Worm (Caenorhabditis elegans): ENCODE results near the gene col-96.

- TF ChIP-seq med-1 (GFP tag; optimal IDR thresholded peaks at IDR 0.05; ENCODE audit: insufficient read depth) = no peak
- no peak for TF ChIP-seq flt-1 (GFP tag; IDR thresholded peaks at IDR 0.05)
- TF ChIP-seq ztf-23 (GFP tag; IDR thresholded peaks at IDR 0.05) = no peak
- TF ChIP-seq klf-2 (GFP tag; conservative IDR thresholded peaks at IDR 0.05) = no peak
- TF ChIP-seq ref-1 (GFP tag; conservative IDR thresholded peaks at IDR 0.05) = no peak
- no peak for TF ChIP-seq ztf-29 (GFP tag; IDR thresholded peaks at IDR 0.05)
- TF ChIP-seq tab-1 (GFP tag; IDR thresholded peaks at IDR 0.05) = no peak
- TF ChIP-seq T22C8.4 (GFP tag; IDR thresholded peaks at IDR 0.05) = no peak
- no peak for TF ChIP-seq cog-1 (tag; optimal IDR thresholded peaks at IDR 0.05)
Measured at ce11 chrIII:11742191-11742590, 35.6 kb upstream of the col-96 start.
